Fruit fly (Drosophila melanogaster): ENCODE results near the gene CG12985.

DNA sequence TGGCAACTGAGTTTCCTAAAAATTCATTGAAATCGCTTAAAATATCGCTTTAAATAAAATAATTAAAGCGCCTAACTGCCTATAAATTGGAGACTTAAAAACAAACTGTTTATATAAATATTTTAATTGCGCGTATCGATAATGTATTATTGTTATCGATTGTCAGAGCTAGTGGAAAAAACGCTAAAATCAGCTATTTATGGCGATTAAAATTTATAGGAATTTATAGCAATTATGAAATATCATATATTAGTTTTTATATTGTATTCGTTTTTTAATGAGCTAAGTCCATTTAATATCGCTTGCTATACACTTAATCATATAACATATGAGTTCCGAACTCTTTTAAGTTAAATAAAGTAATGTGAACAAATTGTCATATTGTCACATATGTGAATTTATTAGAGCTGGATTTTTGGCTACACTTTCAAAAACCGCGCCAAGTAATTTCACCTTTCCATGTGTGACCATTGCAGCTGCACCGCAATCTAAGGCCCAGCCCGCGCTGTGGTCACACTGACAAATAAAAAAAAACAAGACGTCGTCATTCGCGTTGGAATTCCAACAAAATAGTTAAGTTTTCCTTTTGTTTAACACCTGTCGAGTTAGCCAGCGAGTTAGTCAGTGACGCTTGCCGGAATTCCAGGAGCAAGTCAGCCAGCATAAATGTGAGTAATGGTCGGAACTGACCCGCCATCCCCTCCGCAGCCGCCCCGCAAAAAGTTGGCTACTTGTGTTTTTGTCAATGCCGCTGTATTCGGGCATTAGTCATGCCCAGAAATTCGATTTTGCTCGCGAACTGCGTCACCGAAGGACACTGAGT, 23.9 kb downstream of the CG12985 start, which contains the start of the genes CG7772 and Vps4:
- TF ChIP-seq Sin3A (optimal IDR thresholded peaks at IDR 0.05) (no peak), insv (optimal IDR thresholded peaks at IDR 0.05) (no peak), h (optimal IDR thresholded peaks at IDR 0.05) (no peak)

Data from Kc167 (cell line).